Worm (Caenorhabditis elegans): ENCODE measurements around the gene F57B1.1.

- TF ChIP-seq C04F5.9 (tag; optimal IDR thresholded peaks at IDR 0.05) (no peak), nhr-11 (tag; optimal IDR thresholded peaks at IDR 0.05) (no peak), mdl-1 (tag; optimal IDR thresholded peaks at IDR 0.05) (no peak), tlp-1 (tag; optimal IDR thresholded peaks at IDR 0.05) (no peak), unc-62 (GFP tag; optimal IDR thresholded peaks at IDR 0.05) (no peak), blmp-1 (tag; optimal IDR thresholded peaks at IDR 0.05) (no peak), alr-1 (tag; optimal IDR thresholded peaks at IDR 0.05; ENCODE audit: borderline replicate concordance) (no peak), elt-3 (tag; optimal IDR thresholded peaks at IDR 0.05) (no peak)
Observed at ce11 chrV:13229538-13229937, 34.1 kb upstream of the F57B1.1 start.

Data from whole organism, L1 larva.